Fruit fly (Drosophila melanogaster): ENCODE data around the gene jvl.

dm6 chr3R:14733937-14734336 is 7.4 kb upstream of the jvl start:
- TF ChIP-seq CTCF (optimal IDR thresholded peaks at IDR 0.05) (no peak), CG8478 (optimal IDR thresholded peaks at IDR 0.05) (no peak)

All from S2 (cell line).